Worm (Caenorhabditis elegans) whole organism, L1 larva: ENCODE measurements around the gene lgc-1.

Experiments used
- C16A3.4 ChIP-seq: fragments of 150-350 bp; optimal IDR thresholded peaks from 2 replicates; lab custom pipeline; 2014; ENCODE audit warnings: missing biosample characterization, missing genetic modification characterization
- C34B4.2 ChIP-seq: sonication (generic microtip); optimal IDR thresholded peaks from 2 replicates; lab custom pipeline; 2017; ENCODE audit warnings: mild to moderate bottlenecking, missing genetic modification characterization, missing compliant biosample characterization
- F16B12.6 ChIP-seq: fragments of 150-350 bp; optimal IDR thresholded peaks from 2 replicates; lab custom pipeline; 2014; ENCODE audit warnings: missing biosample characterization, missing genetic modification characterization
- alr-1 ChIP-seq: fragments of 200-800 bp; sonication (Bioruptor generic); optimal IDR thresholded peaks from 2 replicates; lab custom pipeline; 2018; ENCODE audit warnings: borderline replicate concordance, mild to moderate bottlenecking, missing genetic modification characterization, missing compliant biosample characterization
- aly-2 ChIP-seq: fragments of 150-350 bp; optimal IDR thresholded peaks from 2 replicates; lab custom pipeline; 2014; ENCODE audit warnings: missing biosample characterization, missing genetic modification characterization
- ama-1 ChIP-seq: fragments of 150-350 bp; optimal IDR thresholded peaks from 2 replicates; lab custom pipeline; 2014
- blmp-1 ChIP-seq: fragments of 150-350 bp; optimal IDR thresholded peaks from 2 replicates; lab custom pipeline; 2014; ENCODE audit warnings: missing biosample characterization, missing genetic modification characterization
- ceh-63 ChIP-seq: fragments of 200-800 bp; sonication (Bioruptor generic); optimal IDR thresholded peaks from 2 replicates; lab custom pipeline; 2018; ENCODE audit warnings: mild to moderate bottlenecking, missing genetic modification characterization, missing compliant biosample characterization
- ceh-82 ChIP-seq, 3 experiments: fragments of 150-350 bp in 1 of 3; sonication (generic microtip) in 2 of 3; optimal IDR thresholded peaks; 2 replicates each; lab custom pipeline; 2014 to 2017; ENCODE audit warnings: missing biosample characterization in 3 of 3, missing genetic modification characterization in 3 of 3
- ceh-88 ChIP-seq: fragments of 200-800 bp; sonication (Bioruptor generic); IDR thresholded peaks from 2 replicates; pipeline ENCODE4 v1.3.6; 2022; ENCODE audit warnings: missing genetic modification characterization, missing compliant biosample characterization
- ceh-90 ChIP-seq: sonication (generic microtip); optimal IDR thresholded peaks from 2 replicates; lab custom pipeline; 2016; ENCODE audit warnings: missing genetic modification characterization, missing compliant biosample characterization
- ces-1 ChIP-seq: fragments of 150-350 bp; optimal IDR thresholded peaks from 2 replicates; lab custom pipeline; 2014; ENCODE audit warnings: missing biosample characterization, missing genetic modification reagents, missing genetic modification characterization
- dsc-1 ChIP-seq: sonication (generic microtip); optimal IDR thresholded peaks from 2 replicates; lab custom pipeline; 2016; ENCODE audit warnings: mild to moderate bottlenecking, missing genetic modification characterization, missing compliant biosample characterization
- egl-27 ChIP-seq, 2 experiments: fragments of 150-350 bp in 1 of 2; sonication (generic microtip); optimal IDR thresholded peaks; 3 replicates each; lab custom pipeline; 2017 to 2018; ENCODE audit warnings: missing biosample characterization in 2 of 2, missing genetic modification characterization in 2 of 2, missing genetic modification reagents in 2 of 2
- elt-2 ChIP-seq: sonication (generic microtip); optimal IDR thresholded peaks from 2 replicates; lab custom pipeline; 2016; ENCODE audit warnings: missing genetic modification characterization, mild to moderate bottlenecking, inconsistent platforms, missing compliant biosample characterization, missing genetic modification reagents
- ets-5 ChIP-seq: fragments of 200-800 bp; sonication (Bioruptor generic); IDR thresholded peaks from 2 replicates; pipeline ENCODE4 v1.3.6; 2022; ENCODE audit warnings: missing genetic modification characterization, missing compliant biosample characterization
- fos-1 ChIP-seq: fragments of 150-350 bp; optimal IDR thresholded peaks from 2 replicates; lab custom pipeline; 2014; ENCODE audit warnings: missing biosample characterization, missing genetic modification characterization
- grh-1 ChIP-seq: fragments of 200-800 bp; sonication (Bioruptor generic); IDR thresholded peaks from 2 replicates; pipeline ENCODE4 v1.3.6; 2022; ENCODE audit warnings: missing genetic modification reagents, missing genetic modification characterization, missing compliant biosample characterization
- hlh-17 ChIP-seq: fragments of 200-800 bp; sonication (Bioruptor generic); optimal IDR thresholded peaks from 2 replicates; lab custom pipeline; 2018; ENCODE audit warnings: missing genetic modification characterization, mild to moderate bottlenecking, missing compliant biosample characterization, moderate library complexity, borderline replicate concordance
- hlh-4 ChIP-seq: sonication (generic microtip); optimal IDR thresholded peaks from 2 replicates; lab custom pipeline; 2016; ENCODE audit warnings: mild to moderate bottlenecking, missing genetic modification characterization, missing compliant biosample characterization
- lin-14 ChIP-seq: fragments of 200-800 bp; sonication (Bioruptor generic); optimal IDR thresholded peaks from 2 replicates; lab custom pipeline; 2018; ENCODE audit warnings: mild to moderate bottlenecking, missing genetic modification characterization, moderate library complexity, missing compliant biosample characterization
- lin-15B ChIP-seq: fragments of 150-350 bp; sonication (generic microtip); optimal IDR thresholded peaks from 3 replicates; lab custom pipeline; 2014; ENCODE audit warnings: missing biosample characterization, missing genetic modification characterization
- lsy-2 ChIP-seq, 2 experiments: fragments of 150-350 bp; optimal IDR thresholded peaks; 2 replicates each; lab custom pipeline; 2014; ENCODE audit warnings: missing biosample characterization in 2 of 2, missing genetic modification characterization in 2 of 2
- mab-9 ChIP-seq: fragments of 200-800 bp; sonication (Bioruptor generic); IDR thresholded peaks from 2 replicates; pipeline ENCODE4 v1.3.6; 2022; ENCODE audit warnings: missing genetic modification reagents, missing genetic modification characterization, missing compliant biosample characterization
- mdl-1 ChIP-seq, 2 experiments: fragments of 150-350 bp; optimal IDR thresholded peaks; 2 replicates each; lab custom pipeline; 2014 to 2017; ENCODE audit warnings: missing biosample characterization in 2 of 2, missing genetic modification characterization in 2 of 2, inconsistent platforms in 1 of 2
- mef-2 ChIP-seq: fragments of 150-350 bp; optimal IDR thresholded peaks from 2 replicates; lab custom pipeline; 2014; ENCODE audit warnings: missing biosample characterization, missing genetic modification characterization
- mep-1 ChIP-seq: fragments of 150-350 bp; optimal IDR thresholded peaks from 2 replicates; lab custom pipeline; 2014; ENCODE audit warnings: missing biosample characterization, missing genetic modification characterization
- nhr-11 ChIP-seq: fragments of 150-350 bp; optimal IDR thresholded peaks from 2 replicates; lab custom pipeline; 2014; ENCODE audit warnings: missing biosample characterization, missing genetic modification characterization
- nhr-19 ChIP-seq: fragments of 200-800 bp; sonication (Bioruptor generic); conservative IDR thresholded peaks from 2 replicates; pipeline ENCODE4 v1.3.6; 2022; ENCODE audit warnings: missing genetic modification characterization, missing compliant biosample characterization
- nhr-20 ChIP-seq: sonication (generic microtip); optimal IDR thresholded peaks from 2 replicates; lab custom pipeline; 2016; ENCODE audit warnings: mild to moderate bottlenecking, missing genetic modification characterization, missing compliant biosample characterization
- nhr-237 ChIP-seq: fragments of 150-350 bp; optimal IDR thresholded peaks from 2 replicates; lab custom pipeline; 2014; ENCODE audit warnings: missing biosample characterization, missing genetic modification characterization
- nhr-28 ChIP-seq: fragments of 150-350 bp; optimal IDR thresholded peaks from 2 replicates; lab custom pipeline; 2014; ENCODE audit warnings: missing biosample characterization, missing genetic modification characterization
- nhr-71 ChIP-seq: sonication (generic microtip); optimal IDR thresholded peaks from 2 replicates; lab custom pipeline; 2016; ENCODE audit warnings: mild to moderate bottlenecking, missing genetic modification characterization, moderate library complexity, missing compliant biosample characterization
- nhr-76 ChIP-seq: sonication (generic microtip); optimal IDR thresholded peaks from 2 replicates; lab custom pipeline; 2017; ENCODE audit warnings: missing biosample characterization, missing genetic modification characterization
- nhr-77 ChIP-seq: fragments of 150-350 bp; optimal IDR thresholded peaks from 2 replicates; lab custom pipeline; 2014; ENCODE audit warnings: missing biosample characterization, missing genetic modification characterization
- nhr-84 ChIP-seq: sonication (generic microtip); optimal IDR thresholded peaks from 2 replicates; lab custom pipeline; 2017; ENCODE audit warnings: missing biosample characterization, missing genetic modification characterization
- pag-3 ChIP-seq: sonication (generic microtip); optimal IDR thresholded peaks from 2 replicates; lab custom pipeline; 2017; ENCODE audit warnings: missing genetic modification characterization, mild to moderate bottlenecking, missing compliant biosample characterization, antibody characterized with exemption, borderline replicate concordance; ENCODE audit not compliant: insufficient read depth
- pax-3 ChIP-seq: fragments of 200-800 bp; sonication (Bioruptor generic); optimal IDR thresholded peaks from 2 replicates; lab custom pipeline; 2018; ENCODE audit warnings: mild to moderate bottlenecking, missing genetic modification characterization, moderate library complexity, missing compliant biosample characterization
- sptf-1 ChIP-seq: fragments of 150-350 bp; optimal IDR thresholded peaks from 2 replicates; lab custom pipeline; 2014; ENCODE audit warnings: missing biosample characterization, missing genetic modification characterization
- sup-37 ChIP-seq: fragments of 200-800 bp; sonication (Bioruptor generic); optimal IDR thresholded peaks from 2 replicates; lab custom pipeline; 2018; ENCODE audit warnings: mild to moderate bottlenecking, missing genetic modification characterization, missing compliant biosample characterization
- swsn-7 ChIP-seq: sonication (generic microtip); optimal IDR thresholded peaks from 2 replicates; lab custom pipeline; 2016; ENCODE audit warnings: missing genetic modification characterization, missing compliant biosample characterization
- tbx-2 ChIP-seq: sonication (generic microtip); optimal IDR thresholded peaks from 2 replicates; lab custom pipeline; 2016; ENCODE audit warnings: missing genetic modification characterization, missing compliant biosample characterization
- tlp-1 ChIP-seq: fragments of 150-350 bp; optimal IDR thresholded peaks from 2 replicates; lab custom pipeline; 2014; ENCODE audit warnings: missing biosample characterization, missing genetic modification characterization
- unc-30 ChIP-seq: sonication (generic microtip); optimal IDR thresholded peaks from 2 replicates; lab custom pipeline; 2017; ENCODE audit warnings: missing biosample characterization, missing genetic modification characterization
- unc-98 ChIP-seq: fragments of 200-800 bp; sonication (Bioruptor generic); IDR thresholded peaks from 2 replicates; pipeline ENCODE4 v1.3.6; 2022; ENCODE audit warnings: missing genetic modification characterization, missing compliant biosample characterization
- vab-15 ChIP-seq: sonication (generic microtip); optimal IDR thresholded peaks from 2 replicates; lab custom pipeline; 2017; ENCODE audit warnings: missing genotype, mild to moderate bottlenecking, missing genetic modification characterization, missing compliant biosample characterization
- zip-4 ChIP-seq: fragments of 200-800 bp; sonication (Bioruptor generic); optimal IDR thresholded peaks from 2 replicates; lab custom pipeline; 2018; ENCODE audit warnings: mild to moderate bottlenecking, missing genetic modification characterization, moderate library complexity, missing compliant biosample characterization
- ztf-4 ChIP-seq: fragments of 150-350 bp; optimal IDR thresholded peaks from 2 replicates; lab custom pipeline; 2014; ENCODE audit warnings: missing biosample characterization, missing genetic modification characterization

lgc-1 gene

ce11 chrV:4131471-4131939, 3.3 kb upstream of the lgc-1 start, which contains the start of gene nhr-57 (continued):
- TF ChIP-seq ceh-82 (tag; optimal IDR thresholded peaks at IDR 0.05; lab: Kevin White, UChicago): peak in 1 of 3 experiments; percentile 32
- TF ChIP-seq zip-4 (GFP tag; lab: Kevin White, UChicago): no peak
- no peak for TF ChIP-seq nhr-28 (tag; lab: Kevin White, UChicago)
- no peak for TF ChIP-seq aly-2 (tag; lab: Kevin White, UChicago)
- TF ChIP-seq lsy-2 (tag; optimal IDR thresholded peaks at IDR 0.05; lab: Kevin White, UChicago): no peak
- no peak for TF ChIP-seq alr-1 (tag; lab: Kevin White, UChicago)
- peak; percentile 51 for TF ChIP-seq swsn-7
- TF ChIP-seq nhr-237 (tag; lab: Kevin White, UChicago): peak; percentile 7
- TF ChIP-seq tbx-2: peak; percentile 74
- no peak for TF ChIP-seq unc-98 (GFP tag; lab: Robert Waterston, UW)
- TF ChIP-seq fos-1 (tag; lab: Kevin White, UChicago): peak; percentile 64
- no peak for TF ChIP-seq tlp-1 (tag; lab: Kevin White, UChicago)
- TF ChIP-seq sup-37 (GFP tag; lab: Kevin White, UChicago): peak; percentile 54
- peak; percentile 43 for TF ChIP-seq elt-2
- peak; percentile 79 for TF ChIP-seq nhr-19
- TF ChIP-seq hlh-4 (tag; lab: Kevin White, UChicago): no peak
- peak; percentile 20 for TF ChIP-seq ztf-4 (tag; lab: Kevin White, UChicago)
- TF ChIP-seq ets-5 (GFP tag; lab: Robert Waterston, UW): no peak
- TF ChIP-seq hlh-17 (GFP tag; lab: Kevin White, UChicago): no peak
- TF ChIP-seq pax-3: peak; percentile 45
- TF ChIP-seq lin-15B: no peak
- TF ChIP-seq egl-27 (tag; optimal IDR thresholded peaks at IDR 0.05; lab: Kevin White, UChicago): peak in 1 of 2 experiments; percentile 7
- 0 out of 2 replicates have a peak, but pooled peaks have one; percentile 24 for TF ChIP-seq ceh-88 (GFP tag; lab: Robert Waterston, UW)
- TF ChIP-seq ceh-90 (tag; lab: Kevin White, UChicago): no peak
- no peak for TF ChIP-seq pag-3 (tag; lab: Kevin White, UChicago)
- TF ChIP-seq lin-14 (GFP tag; lab: Kevin White, UChicago): peak; percentile 91
- peak in 1 of 2 experiments; percentile 77 for TF ChIP-seq mdl-1 (tag; optimal IDR thresholded peaks at IDR 0.05; lab: Kevin White, UChicago)
- TF ChIP-seq nhr-71 (tag; lab: Kevin White, UChicago): peak; percentile 84
- TF ChIP-seq C34B4.2 (tag; lab: Kevin White, UChicago): no peak
- TF ChIP-seq C16A3.4 (tag; lab: Kevin White, UChicago): peak; percentile 59
- TF ChIP-seq vab-15 (tag; lab: Kevin White, UChicago): no peak
- no peak for TF ChIP-seq ceh-63
- TF ChIP-seq sptf-1: no peak
- TF ChIP-seq nhr-20: peak; percentile 92
- TF ChIP-seq ama-1 (lab: Kevin White, UChicago): no peak
- TF ChIP-seq ces-1: no peak
- no peak for TF ChIP-seq mab-9 (GFP tag; lab: Robert Waterston, UW)
- no peak for TF ChIP-seq nhr-11 (tag; lab: Kevin White, UChicago)
- TF ChIP-seq mep-1 (tag; lab: Kevin White, UChicago): peak; percentile 50
- peak; percentile 83 for TF ChIP-seq nhr-77
- TF ChIP-seq nhr-76: no peak
- TF ChIP-seq F16B12.6 (tag; lab: Kevin White, UChicago): no peak
- TF ChIP-seq blmp-1 (tag; lab: Kevin White, UChicago): peak; percentile 93
- TF ChIP-seq unc-30: no peak
- TF ChIP-seq nhr-84: no peak
- no peak for TF ChIP-seq dsc-1
- TF ChIP-seq grh-1 (GFP tag; lab: Robert Waterston, UW): peak; percentile 57
- TF ChIP-seq mef-2 (tag; lab: Kevin White, UChicago): no peak
